Worm (Caenorhabditis elegans) whole organism, mixed stage, embryonic: ENCODE results near the gene W06A7.2.

Experiments
- ceh-39 ChIP-seq: fragments of 150-350 bp; optimal IDR thresholded peaks from 2 replicates; lab custom pipeline; 2014; ENCODE audit warnings: missing biosample characterization, missing genetic modification characterization
- ceh-43 ChIP-seq: fragments of 200-800 bp; sonication (Bioruptor generic); optimal IDR thresholded peaks from 2 replicates; lab custom pipeline; 2018; ENCODE audit warnings: mild to moderate bottlenecking, missing genetic modification characterization, moderate library complexity, missing compliant biosample characterization
- lin-13 ChIP-seq: fragments of 150-350 bp; optimal IDR thresholded peaks from 2 replicates; lab custom pipeline; 2014; ENCODE audit warnings: missing biosample characterization, missing genetic modification characterization
- lsy-2 ChIP-seq: fragments of 150-350 bp; optimal IDR thresholded peaks from 2 replicates; lab custom pipeline; 2014; ENCODE audit warnings: missing biosample characterization, missing genetic modification characterization
- nhr-237 ChIP-seq: fragments of 150-350 bp; optimal IDR thresholded peaks from 2 replicates; lab custom pipeline; 2014; ENCODE audit warnings: missing biosample characterization, missing genetic modification characterization
- nhr-28 ChIP-seq: fragments of 150-350 bp; optimal IDR thresholded peaks from 2 replicates; lab custom pipeline; 2014; ENCODE audit warnings: missing biosample characterization, missing genetic modification characterization
- nhr-76 ChIP-seq: sonication (generic microtip); optimal IDR thresholded peaks from 2 replicates; lab custom pipeline; 2017; ENCODE audit warnings: missing biosample characterization, missing genetic modification characterization
- pha-4 ChIP-seq: fragments of 150-350 bp; optimal IDR thresholded peaks from 2 replicates; lab custom pipeline; 2018; ENCODE audit warnings: missing biosample characterization, missing genetic modification reagents, missing genetic modification characterization
- snpc-4 ChIP-seq: fragments of 150-350 bp; optimal IDR thresholded peaks from 2 replicates; lab custom pipeline; 2014; ENCODE audit warnings: missing biosample characterization, missing genetic modification characterization
- sptf-1 ChIP-seq: sonication (generic microtip); optimal IDR thresholded peaks from 2 replicates; lab custom pipeline; 2017; ENCODE audit warnings: mild to moderate bottlenecking, missing genetic modification characterization, moderate library complexity, missing compliant biosample characterization
- unc-39 ChIP-seq: fragments of 150-350 bp; optimal IDR thresholded peaks from 2 replicates; lab custom pipeline; 2014; ENCODE audit warnings: missing biosample characterization, missing genetic modification characterization
- unc-62 ChIP-seq: fragments of 150-350 bp; optimal IDR thresholded peaks from 2 replicates; lab custom pipeline; 2014; ENCODE audit warnings: missing biosample characterization, missing genetic modification reagents, missing genetic modification characterization
- ztf-11 ChIP-seq: fragments of 150-350 bp; optimal IDR thresholded peaks from 2 replicates; lab custom pipeline; 2014; ENCODE audit warnings: missing biosample characterization, missing genetic modification characterization

ce11 chrV:14784160-14784774 lies 37.4 kb upstream of the W06A7.2 start, which contains the start of gene Y50E8A.12:
- TF ChIP-seq pha-4 (tag; lab: Kevin White, UChicago) (no peak), ceh-43 (no peak), lsy-2 (no peak), nhr-237 (tag; lab: Kevin White, UChicago) (no peak), lin-13 (no peak), unc-39 (no peak), nhr-28 (no peak), nhr-76 (tag; lab: Kevin White, UChicago) (no peak), ztf-11 (tag; lab: Kevin White, UChicago) (no peak), snpc-4 (tag; lab: Kevin White, UChicago) (no peak), ceh-39 (no peak), sptf-1 (tag; lab: Kevin White, UChicago) (no peak), unc-62 (GFP tag; lab: Kevin White, UChicago) (no peak)
